3 worm cellular contexts compared by ENCODE assay signal in genomic region chrIII:2528621-2529113, ce11.
TF ChIP-seq lines count a peak whose summit lies in the region.

Gene Y54F10AM.15, minus strand, starts transcription at chrIII:2528679.
Gene rbc-2, minus strand, starts transcription at chrIII:2528689.
Gene ndua-8, plus strand, starts transcription at chrIII:2529063.

TF ChIP-seq in whole organism, L1 larva, 84 proteins besides CTCF, POLR2A, EP300 and RAD21 (continued from another document and continues in another):
- TF ChIP-seq fkh-10 (GFP tag; optimal IDR thresholded peaks at IDR 0.05; lab: Kevin White, UChicago) (peak; percentile 73), ztf-11 (tag; optimal IDR thresholded peaks at IDR 0.05; lab: Kevin White, UChicago) (peak in 1 of 2 experiments; percentile 65), C34B4.2 (tag; optimal IDR thresholded peaks at IDR 0.05; lab: Kevin White, UChicago) (no peak), jun-1 (tag; optimal IDR thresholded peaks at IDR 0.05; lab: Kevin White, UChicago) (peak; percentile 85), nhr-11 (tag; optimal IDR thresholded peaks at IDR 0.05; lab: Kevin White, UChicago) (peak; percentile 88), unc-62 (GFP tag; optimal IDR thresholded peaks at IDR 0.05; lab: Kevin White, UChicago) (no peak), pag-3 (tag; optimal IDR thresholded peaks at IDR 0.05; lab: Kevin White, UChicago; ENCODE audit: borderline replicate concordance, insufficient read depth) (no peak), ceh-82 (tag; optimal IDR thresholded peaks at IDR 0.05; lab: Kevin White, UChicago) (peak; percentile 97 to 98 (median 98)), lir-3 (tag; optimal IDR thresholded peaks at IDR 0.05; lab: Kevin White, UChicago; ENCODE audit: poor library complexity) (no peak), rnt-1 (tag; optimal IDR thresholded peaks at IDR 0.05; lab: Kevin White, UChicago) (no peak), hlh-4 (tag; optimal IDR thresholded peaks at IDR 0.05; lab: Kevin White, UChicago) (no peak), C04F5.9 (tag; optimal IDR thresholded peaks at IDR 0.05; lab: Kevin White, UChicago) (peak; percentile 88), nhr-90 (tag; optimal IDR thresholded peaks at IDR 0.05; lab: Kevin White, UChicago; ENCODE audit: poor library complexity) (peak; percentile 91), ceh-88 (GFP tag; IDR thresholded peaks at IDR 0.05; lab: Robert Waterston, UW) (peak; percentile 77), nhr-76 (tag; optimal IDR thresholded peaks at IDR 0.05; lab: Kevin White, UChicago) (no peak), lin-13 (GFP tag; optimal IDR thresholded peaks at IDR 0.05; lab: Kevin White, UChicago) (peak; percentile 94), mep-1 (tag; optimal IDR thresholded peaks at IDR 0.05; lab: Kevin White, UChicago) (peak; percentile 98), unc-130 (tag; optimal IDR thresholded peaks at IDR 0.05; lab: Kevin White, UChicago) (peak; percentile 74), sup-37 (GFP tag; optimal IDR thresholded peaks at IDR 0.05; lab: Kevin White, UChicago) (peak; percentile 59), dpl-1 (GFP tag; optimal IDR thresholded peaks at IDR 0.05; lab: Kevin White, UChicago) (peak; percentile 86 to 88 (median 88)), lin-14 (GFP tag; optimal IDR thresholded peaks at IDR 0.05; lab: Kevin White, UChicago) (no peak), mdl-1 (tag; optimal IDR thresholded peaks at IDR 0.05; lab: Kevin White, UChicago) (peak in 1 of 2 experiments; percentile 76), grh-1 (GFP tag; IDR thresholded peaks at IDR 0.05; lab: Robert Waterston, UW) (peak; percentile 81), isw-1 (GFP tag; IDR thresholded peaks at IDR 0.05; lab: Robert Waterston, UW) (peak; percentile 97), zag-1 (tag; optimal IDR thresholded peaks at IDR 0.05; lab: Kevin White, UChicago) (peak; percentile 51), aly-2 (tag; optimal IDR thresholded peaks at IDR 0.05; lab: Kevin White, UChicago) (peak; percentile 70), elt-3 (tag; optimal IDR thresholded peaks at IDR 0.05; lab: Kevin White, UChicago) (peak in 4 of 6 experiments; percentile 38 to 86 (median 67)), swsn-7 (tag; optimal IDR thresholded peaks at IDR 0.05; lab: Kevin White, UChicago) (peak; percentile 92), pqm-1 (tag; optimal IDR thresholded peaks at IDR 0.05; lab: Kevin White, UChicago) (no peak), lin-39 (tag; optimal IDR thresholded peaks at IDR 0.05; lab: Kevin White, UChicago) (peak; percentile 93), mef-2 (tag; optimal IDR thresholded peaks at IDR 0.05; lab: Kevin White, UChicago) (peak; percentile 59), nhr-237 (tag; optimal IDR thresholded peaks at IDR 0.05; lab: Kevin White, UChicago) (peak; percentile 72), blmp-1 (tag; optimal IDR thresholded peaks at IDR 0.05; lab: Kevin White, UChicago) (peak; percentile 78), C16A3.4 (tag; optimal IDR thresholded peaks at IDR 0.05; lab: Kevin White, UChicago) (peak; percentile 95), ets-5 (GFP tag; IDR thresholded peaks at IDR 0.05; lab: Robert Waterston, UW) (no peak), hpl-2 (GFP tag; optimal IDR thresholded peaks at IDR 0.05; lab: Kevin White, UChicago) (peak; percentile 79), fkh-4 (tag; optimal IDR thresholded peaks at IDR 0.05; lab: Kevin White, UChicago; ENCODE audit: borderline replicate concordance) (peak; percentile 49), dsc-1 (tag; optimal IDR thresholded peaks at IDR 0.05; lab: Kevin White, UChicago) (peak; percentile 89), alr-1 (tag; optimal IDR thresholded peaks at IDR 0.05; lab: Kevin White, UChicago; ENCODE audit: borderline replicate concordance) (no peak), nhr-19 (GFP tag; conservative IDR thresholded peaks at IDR 0.05; lab: Robert Waterston, UW) (peak; percentile 94), aha-1 (tag; optimal IDR thresholded peaks at IDR 0.05; lab: Kevin White, UChicago) (peak; percentile 73), mab-9 (GFP tag; IDR thresholded peaks at IDR 0.05; lab: Robert Waterston, UW) (peak; percentile 74)

TF ChIP-seq in whole organism, L3 larva, 47 proteins besides CTCF, POLR2A, EP300 and RAD21 (continued from another document):
- no peak for TF ChIP-seq nhr-76 (tag; optimal IDR thresholded peaks at IDR 0.05; lab: Kevin White, UChicago)
- peak; percentile 96 for TF ChIP-seq nhr-23 (tag; optimal IDR thresholded peaks at IDR 0.05; lab: Kevin White, UChicago)
- TF ChIP-seq nhr-67 (tag; optimal IDR thresholded peaks at IDR 0.05; lab: Kevin White, UChicago), result no peak
- TF ChIP-seq ZK546.5 (tag; optimal IDR thresholded peaks at IDR 0.05; lab: Kevin White, UChicago), result peak; percentile 41
- peak; percentile 96 for TF ChIP-seq nfya-1 (tag; optimal IDR thresholded peaks at IDR 0.05; lab: Kevin White, UChicago; ENCODE audit: insufficient read depth)
- peak; percentile 69 for TF ChIP-seq hmg-11 (tag; optimal IDR thresholded peaks at IDR 0.05; lab: Kevin White, UChicago)
- TF ChIP-seq nhr-12 (tag; optimal IDR thresholded peaks at IDR 0.05; lab: Kevin White, UChicago), result no peak
- no peak for TF ChIP-seq ceh-16 (tag; optimal IDR thresholded peaks at IDR 0.05; lab: Kevin White, UChicago)
- peak; percentile 87 for TF ChIP-seq skn-1 (tag; optimal IDR thresholded peaks at IDR 0.05; lab: Kevin White, UChicago)
- TF ChIP-seq tbx-2 (tag; optimal IDR thresholded peaks at IDR 0.05; lab: Kevin White, UChicago), result peak; percentile 73
- peak; percentile 82 for TF ChIP-seq ceh-28 (tag; optimal IDR thresholded peaks at IDR 0.05; lab: Kevin White, UChicago)
- TF ChIP-seq mdl-1 (tag; optimal IDR thresholded peaks at IDR 0.05; lab: Kevin White, UChicago), result no peak
- peak; percentile 13 for TF ChIP-seq fkh-2 (tag; optimal IDR thresholded peaks at IDR 0.05; lab: Kevin White, UChicago)
- TF ChIP-seq ceh-82 (tag; optimal IDR thresholded peaks at IDR 0.05; lab: Kevin White, UChicago), result peak; percentile 78
- TF ChIP-seq R02D3.7 (tag; optimal IDR thresholded peaks at IDR 0.05; lab: Kevin White, UChicago), result peak; percentile 100
- TF ChIP-seq aly-2 (tag; optimal IDR thresholded peaks at IDR 0.05; lab: Kevin White, UChicago), result peak; percentile 15
- peak; percentile 80 for TF ChIP-seq pqm-1 (tag; optimal IDR thresholded peaks at IDR 0.05; lab: Kevin White, UChicago)
- TF ChIP-seq ztf-4 (tag; optimal IDR thresholded peaks at IDR 0.05; lab: Kevin White, UChicago), result peak; percentile 29
- peak; percentile 91 for TF ChIP-seq lin-39 (tag; optimal IDR thresholded peaks at IDR 0.05; lab: Kevin White, UChicago)
- peak; percentile 58 for TF ChIP-seq jun-1 (tag; optimal IDR thresholded peaks at IDR 0.05; lab: Kevin White, UChicago)

TF ChIP-seq in whole organism, young adult, 124 proteins besides CTCF, POLR2A, EP300 and RAD21 (continued from another document):
- TF ChIP-seq zfh-2 (GFP tag; conservative IDR thresholded peaks at IDR 0.05; lab: Robert Waterston, UW), result no peak; the same call in 1 of the 2 replicates
- TF ChIP-seq repo-1 (tag; optimal IDR thresholded peaks at IDR 0.05; lab: Kevin White, UChicago), result peak; percentile 3
- peak; percentile 25; the same call in 1 of the 2 replicates for TF ChIP-seq cebp-1 (GFP tag; IDR thresholded peaks at IDR 0.05; lab: Robert Waterston, UW)
- TF ChIP-seq cebp-1 (tag; optimal IDR thresholded peaks at IDR 0.05; lab: Kevin White, UChicago), result peak; percentile 83
- TF ChIP-seq chd-7 (tag; optimal IDR thresholded peaks at IDR 0.05; lab: Kevin White, UChicago), result no peak
- TF ChIP-seq ztf-3 (GFP tag; optimal IDR thresholded peaks at IDR 0.05; lab: Kevin White, UChicago), result no peak
- no peak for TF ChIP-seq ccch-3 (GFP tag; optimal IDR thresholded peaks at IDR 0.05; lab: Kevin White, UChicago)
- TF ChIP-seq athp-1 (tag; optimal IDR thresholded peaks at IDR 0.05; lab: Kevin White, UChicago), result peak; percentile 41
- TF ChIP-seq snpc-4 (GFP tag; optimal IDR thresholded peaks at IDR 0.05; lab: Kevin White, UChicago), result peak; percentile 4
- TF ChIP-seq snpc-4 (tag; optimal IDR thresholded peaks at IDR 0.05; lab: Kevin White, UChicago), result peak in 3 of 4 experiments; percentile 52 to 70 (median 60)
- TF ChIP-seq snpc-1.3 (tag; optimal IDR thresholded peaks at IDR 0.05; lab: Kevin White, UChicago; ENCODE audit: insufficient read depth), result peak; percentile 76
- TF ChIP-seq mel-28 (tag; optimal IDR thresholded peaks at IDR 0.05; lab: Kevin White, UChicago; ENCODE audit: borderline replicate concordance), result no peak
- TF ChIP-seq lin-54 (GFP tag; optimal IDR thresholded peaks at IDR 0.05; lab: Kevin White, UChicago), result peak; percentile 83
- TF ChIP-seq fkh-3 (tag; optimal IDR thresholded peaks at IDR 0.05; lab: Kevin White, UChicago), result no peak
- peak; percentile 86 for TF ChIP-seq ZK185.1 (tag; optimal IDR thresholded peaks at IDR 0.05; lab: Kevin White, UChicago; ENCODE audit: poor library complexity, severe bottlenecking)
- peak; percentile 62 for TF ChIP-seq dpl-1 (GFP tag; optimal IDR thresholded peaks at IDR 0.05; lab: Kevin White, UChicago)
